Worm (Caenorhabditis elegans): ENCODE results near the gene F40F11.3.
A peak's percentile ranks its signal among the peaks of the same experiment; 100 is the strongest.

The F40F11.3 gene

ce11 chrIV:11561677-11562076, 32.1 kb downstream of the F40F11.3 start, which contains the start of gene F12F6.7:
Gene F12F6.7, minus strand, starts transcription at chrIV:11561833.
- TF ChIP-seq ceh-8 (GFP tag; optimal IDR thresholded peaks at IDR 0.05) (no peak), ztf-4 (tag; optimal IDR thresholded peaks at IDR 0.05) (no peak), jun-1 (tag; optimal IDR thresholded peaks at IDR 0.05) (no peak), nhr-237 (tag; optimal IDR thresholded peaks at IDR 0.05) (no peak), dsc-1 (tag; optimal IDR thresholded peaks at IDR 0.05) (no peak), efl-3 (GFP tag; optimal IDR thresholded peaks at IDR 0.05) (no peak), alr-1 (tag; optimal IDR thresholded peaks at IDR 0.05; ENCODE audit: borderline replicate concordance) (no peak), lsy-2 (tag; optimal IDR thresholded peaks at IDR 0.05) (no peak), lin-13 (GFP tag; optimal IDR thresholded peaks at IDR 0.05) (no peak), aly-2 (tag; optimal IDR thresholded peaks at IDR 0.05) (peak; percentile 83), hlh-17 (GFP tag; optimal IDR thresholded peaks at IDR 0.05; ENCODE audit: borderline replicate concordance) (no peak), nhr-85 (tag) (peak; percentile 20), hpl-2 (GFP tag; optimal IDR thresholded peaks at IDR 0.05) (no peak), dpl-1 (GFP tag; optimal IDR thresholded peaks at IDR 0.05) (peak in 2 of 3 experiments; percentile 53 to 74), lin-35 (GFP tag; optimal IDR thresholded peaks at IDR 0.05) (peak in 1 of 2 experiments; percentile 63), mef-2 (tag; optimal IDR thresholded peaks at IDR 0.05) (no peak), nhr-19 (GFP tag; conservative IDR thresholded peaks at IDR 0.05) (no peak), efl-1 (optimal IDR thresholded peaks at IDR 0.05) (peak; percentile 40 to 67), efl-1 (GFP tag; optimal IDR thresholded peaks at IDR 0.05 in 1 of 2) (peak; percentile 55 to 91), nhr-28 (tag; optimal IDR thresholded peaks at IDR 0.05) (no peak), C16A3.4 (tag; optimal IDR thresholded peaks at IDR 0.05) (no peak), ceh-90 (tag; optimal IDR thresholded peaks at IDR 0.05) (no peak), zag-1 (tag; optimal IDR thresholded peaks at IDR 0.05) (no peak), swsn-7 (tag; optimal IDR thresholded peaks at IDR 0.05) (no peak), xbp-1 (tag; optimal IDR thresholded peaks at IDR 0.05) (no peak), ceh-82 (tag; optimal IDR thresholded peaks at IDR 0.05) (no peak)

ce11 chrIV:11551813-11552212, 42.0 kb downstream of the F40F11.3 start, which contains the start of gene col-128:
Gene col-128, minus strand, starts transcription at chrIV:11551960.
- peak; percentile 95 for TF ChIP-seq blmp-1 (tag; optimal IDR thresholded peaks at IDR 0.05)
- no peak for TF ChIP-seq lin-35 (GFP tag; optimal IDR thresholded peaks at IDR 0.05)
- TF ChIP-seq pqm-1 (tag; optimal IDR thresholded peaks at IDR 0.05), result no peak

ce11 chrIV:11549694-11550093, 44.1 kb downstream of the F40F11.3 start:
- TF ChIP-seq mef-2 (tag; optimal IDR thresholded peaks at IDR 0.05) (no peak), pqm-1 (tag; optimal IDR thresholded peaks at IDR 0.05) (no peak), jun-1 (tag; optimal IDR thresholded peaks at IDR 0.05) (peak; percentile 77), ceh-88 (GFP tag; IDR thresholded peaks at IDR 0.05) (peak; percentile 29; the same call in 1 of the 2 replicates), C04F5.9 (tag; optimal IDR thresholded peaks at IDR 0.05) (peak; percentile 89), dsc-1 (tag; optimal IDR thresholded peaks at IDR 0.05) (peak; percentile 68), fos-1 (tag; optimal IDR thresholded peaks at IDR 0.05) (peak; percentile 73), egl-27 (tag; optimal IDR thresholded peaks at IDR 0.05) (no peak), nhr-84 (tag; optimal IDR thresholded peaks at IDR 0.05) (no peak), irx-1 (tag; optimal IDR thresholded peaks at IDR 0.05) (peak; percentile 66), aha-1 (tag; optimal IDR thresholded peaks at IDR 0.05) (no peak), vab-15 (tag; optimal IDR thresholded peaks at IDR 0.05) (peak; percentile 12), hpl-2 (GFP tag; optimal IDR thresholded peaks at IDR 0.05) (peak; percentile 14), ceh-63 (GFP tag; optimal IDR thresholded peaks at IDR 0.05) (no peak), zag-1 (tag; optimal IDR thresholded peaks at IDR 0.05) (no peak), lin-13 (GFP tag; optimal IDR thresholded peaks at IDR 0.05) (peak; percentile 55), ets-5 (GFP tag; IDR thresholded peaks at IDR 0.05) (no peak), fkh-8 (tag; optimal IDR thresholded peaks at IDR 0.05) (peak; percentile 37), mdl-1 (tag; optimal IDR thresholded peaks at IDR 0.05) (peak in 1 of 2 experiments; percentile 89), ztf-4 (tag; optimal IDR thresholded peaks at IDR 0.05) (peak; percentile 27), C16A3.4 (tag; optimal IDR thresholded peaks at IDR 0.05) (peak; percentile 86), efl-1 (optimal IDR thresholded peaks at IDR 0.05) (peak; percentile 61 to 74), efl-1 (GFP tag; optimal IDR thresholded peaks at IDR 0.05 in 1 of 2) (peak; percentile 60 to 97), lin-39 (tag; optimal IDR thresholded peaks at IDR 0.05) (peak; percentile 28), nhr-11 (tag; optimal IDR thresholded peaks at IDR 0.05) (peak; percentile 29), rnt-1 (tag; optimal IDR thresholded peaks at IDR 0.05) (peak; percentile 91), swsn-7 (tag; optimal IDR thresholded peaks at IDR 0.05) (peak; percentile 80), ama-1 (optimal IDR thresholded peaks at IDR 0.05) (peak; percentile 26), nhr-47 (tag; optimal IDR thresholded peaks at IDR 0.05) (peak; percentile 78), sup-37 (GFP tag; optimal IDR thresholded peaks at IDR 0.05) (no peak), F16B12.6 (tag; optimal IDR thresholded peaks at IDR 0.05) (peak; percentile 28), egl-13 (tag; optimal IDR thresholded peaks at IDR 0.05) (peak; percentile 18), nhr-77 (tag; optimal IDR thresholded peaks at IDR 0.05) (peak; percentile 78), lin-35 (GFP tag; optimal IDR thresholded peaks at IDR 0.05) (peak; percentile 71 to 88)

All from whole organism, L1 larva.